Worm (Caenorhabditis elegans) whole organism, L3 larva: ENCODE results near the gene tpk-1.

Experiments
- R02D3.7 ChIP-seq: fragments of 150-350 bp; optimal IDR thresholded peaks from 2 replicates; lab custom pipeline; 2014; ENCODE audit warnings: missing biosample characterization, missing genetic modification characterization
- ZK546.5 ChIP-seq: sonication (generic microtip); optimal IDR thresholded peaks from 2 replicates; lab custom pipeline; 2017; ENCODE audit warnings: missing biosample characterization, missing genetic modification characterization
- aly-2 ChIP-seq: fragments of 150-350 bp; optimal IDR thresholded peaks from 2 replicates; lab custom pipeline; 2014; ENCODE audit warnings: missing biosample characterization, missing genetic modification characterization
- ceh-28 ChIP-seq: fragments of 150-350 bp; optimal IDR thresholded peaks from 2 replicates; lab custom pipeline; 2014; ENCODE audit warnings: missing biosample characterization, missing genetic modification reagents, missing genetic modification characterization
- ceh-82 ChIP-seq: fragments of 150-350 bp; optimal IDR thresholded peaks from 2 replicates; lab custom pipeline; 2014; ENCODE audit warnings: missing biosample characterization, missing genetic modification characterization
- ceh-9 ChIP-seq: sonication (generic microtip); optimal IDR thresholded peaks from 2 replicates; lab custom pipeline; 2018; ENCODE audit warnings: missing biosample characterization, missing genetic modification characterization
- daf-12 ChIP-seq: fragments of 150-350 bp; optimal IDR thresholded peaks from 2 replicates; lab custom pipeline; 2014; ENCODE audit warnings: missing biosample characterization, missing genetic modification reagents, missing genetic modification characterization
- egl-27 ChIP-seq: sonication (generic microtip); optimal IDR thresholded peaks from 4 replicates; lab custom pipeline; 2017; ENCODE audit warnings: missing biosample characterization, missing genetic modification reagents, missing genetic modification characterization
- egl-5 ChIP-seq: fragments of 150-350 bp; optimal IDR thresholded peaks from 2 replicates; lab custom pipeline; 2017; ENCODE audit warnings: missing biosample characterization, missing genetic modification reagents, missing genetic modification characterization, inconsistent platforms
- elt-1 ChIP-seq: fragments of 150-350 bp; optimal IDR thresholded peaks from 2 replicates; lab custom pipeline; 2014; ENCODE audit warnings: missing biosample characterization, missing genetic modification characterization
- elt-2 ChIP-seq: sonication (generic microtip); optimal IDR thresholded peaks from 2 replicates; lab custom pipeline; 2016; ENCODE audit warnings: missing genetic modification reagents, mild to moderate bottlenecking, missing genetic modification characterization, missing compliant biosample characterization
- fkh-10 ChIP-seq: sonication (generic microtip); optimal IDR thresholded peaks from 2 replicates; lab custom pipeline; 2017; ENCODE audit warnings: missing biosample characterization, missing genetic modification reagents, missing genetic modification characterization
- fkh-2 ChIP-seq: fragments of 150-350 bp; optimal IDR thresholded peaks from 2 replicates; lab custom pipeline; 2014; ENCODE audit warnings: missing biosample characterization, missing genetic modification reagents, missing genetic modification characterization
- fos-1 ChIP-seq: fragments of 150-350 bp; optimal IDR thresholded peaks from 2 replicates; lab custom pipeline; 2014; ENCODE audit warnings: missing biosample characterization, missing genetic modification characterization
- jun-1 ChIP-seq: fragments of 150-350 bp; optimal IDR thresholded peaks from 2 replicates; lab custom pipeline; 2014; ENCODE audit warnings: missing biosample characterization, missing genetic modification reagents, missing genetic modification characterization
- lin-15B ChIP-seq: fragments of 150-350 bp; optimal IDR thresholded peaks from 2 replicates; lab custom pipeline; 2014; ENCODE audit warnings: missing biosample characterization, missing genetic modification characterization
- lin-39 ChIP-seq: fragments of 150-350 bp; optimal IDR thresholded peaks from 2 replicates; lab custom pipeline; 2018; ENCODE audit warnings: missing biosample characterization, missing genetic modification reagents, missing genetic modification characterization
- lsy-12 ChIP-seq: sonication (generic microtip); optimal IDR thresholded peaks from 2 replicates; lab custom pipeline; 2016; ENCODE audit warnings: mild to moderate bottlenecking, missing genetic modification characterization, missing compliant biosample characterization
- mml-1 ChIP-seq: fragments of 150-350 bp; sonication (generic microtip); optimal IDR thresholded peaks from 3 replicates; lab custom pipeline; 2014; ENCODE audit warnings: missing biosample characterization, missing genetic modification characterization
- nfya-1 ChIP-seq: sonication (generic microtip); optimal IDR thresholded peaks from 2 replicates; lab custom pipeline; 2017; ENCODE audit warnings: missing genetic modification characterization, mild to moderate bottlenecking, missing compliant biosample characterization, antibody characterized with exemption, moderate library complexity; ENCODE audit not compliant: insufficient read depth
- nhr-12 ChIP-seq: fragments of 150-350 bp; optimal IDR thresholded peaks from 2 replicates; lab custom pipeline; 2014; ENCODE audit warnings: missing biosample characterization, missing genetic modification characterization
- nhr-23 ChIP-seq: fragments of 150-350 bp; optimal IDR thresholded peaks from 2 replicates; lab custom pipeline; 2014; ENCODE audit warnings: missing biosample characterization, missing genetic modification reagents, missing genetic modification characterization
- nhr-25 ChIP-seq: sonication (generic microtip); optimal IDR thresholded peaks from 2 replicates; lab custom pipeline; 2017; ENCODE audit warnings: missing biosample characterization, missing genetic modification characterization
- nhr-28 ChIP-seq: fragments of 150-350 bp; optimal IDR thresholded peaks from 2 replicates; lab custom pipeline; 2014; ENCODE audit warnings: missing biosample characterization, missing genetic modification characterization
- nhr-43 ChIP-seq: sonication (generic microtip); optimal IDR thresholded peaks from 2 replicates; lab custom pipeline; 2016; ENCODE audit warnings: mild to moderate bottlenecking, missing genetic modification characterization, missing compliant biosample characterization; ENCODE audit not compliant: poor library complexity, severe bottlenecking
- nhr-76 ChIP-seq: fragments of 150-350 bp; sonication (generic microtip); optimal IDR thresholded peaks from 5 replicates; lab custom pipeline; 2014; ENCODE audit warnings: missing biosample characterization, missing genetic modification characterization
- nhr-77 ChIP-seq: fragments of 150-350 bp; optimal IDR thresholded peaks from 2 replicates; lab custom pipeline; 2014; ENCODE audit warnings: missing biosample characterization, missing genetic modification characterization
- snpc-4 ChIP-seq: fragments of 150-350 bp; optimal IDR thresholded peaks from 2 replicates; lab custom pipeline; 2014; ENCODE audit warnings: missing biosample characterization, missing genetic modification characterization
- tbx-2 ChIP-seq: sonication (generic microtip); optimal IDR thresholded peaks from 2 replicates; lab custom pipeline; 2016; ENCODE audit warnings: mild to moderate bottlenecking, missing genetic modification characterization, missing compliant biosample characterization
- unc-39 ChIP-seq: sonication (generic microtip); optimal IDR thresholded peaks from 4 replicates; lab custom pipeline; 2017; ENCODE audit warnings: missing biosample characterization, missing genetic modification characterization
- unc-62 ChIP-seq: fragments of 150-350 bp; sonication (generic microtip); optimal IDR thresholded peaks from 4 replicates; lab custom pipeline; 2014; ENCODE audit warnings: missing biosample characterization, missing genetic modification reagents, missing genetic modification characterization
- zag-1 ChIP-seq: fragments of 150-350 bp; optimal IDR thresholded peaks from 2 replicates; lab custom pipeline; 2014; ENCODE audit warnings: missing biosample characterization, missing genetic modification characterization
- ztf-11 ChIP-seq: fragments of 150-350 bp; optimal IDR thresholded peaks from 2 replicates; lab custom pipeline; 2014; ENCODE audit warnings: missing biosample characterization, missing genetic modification characterization
- ztf-4 ChIP-seq: fragments of 150-350 bp; optimal IDR thresholded peaks from 2 replicates; lab custom pipeline; 2014; ENCODE audit warnings: missing biosample characterization, missing genetic modification characterization

tpk-1 gene

ce11 chrIII:8960664-8961063, 48.7 kb downstream of the tpk-1 start, which contains the start of gene ZK643.6:
Gene ZK643.6 (minus strand): TSS chrIII:8960764.
- no peak for TF ChIP-seq aly-2 (tag; lab: Kevin White, UChicago)
- no peak for TF ChIP-seq mml-1 (tag; lab: Kevin White, UChicago)
- TF ChIP-seq ceh-28 (tag; lab: Kevin White, UChicago): no peak
- no peak for TF ChIP-seq fkh-2 (tag; lab: Kevin White, UChicago)
- no peak for TF ChIP-seq fkh-10 (GFP tag; lab: Kevin White, UChicago)
- TF ChIP-seq ztf-4 (tag; lab: Kevin White, UChicago): no peak
- TF ChIP-seq egl-27 (tag; lab: Kevin White, UChicago): no peak
- TF ChIP-seq nhr-43: no peak
- TF ChIP-seq snpc-4 (tag; lab: Kevin White, UChicago): no peak
- no peak for TF ChIP-seq nhr-23
- no peak for TF ChIP-seq ztf-11 (tag; lab: Kevin White, UChicago)
- no peak for TF ChIP-seq tbx-2 (tag; lab: Kevin White, UChicago)
- no peak for TF ChIP-seq ceh-9 (tag; lab: Kevin White, UChicago)
- no peak for TF ChIP-seq lin-15B (tag; lab: Kevin White, UChicago)
- TF ChIP-seq elt-1 (tag; lab: Kevin White, UChicago): no peak
- no peak for TF ChIP-seq nhr-28 (tag; lab: Kevin White, UChicago)
- TF ChIP-seq nhr-77 (tag; lab: Kevin White, UChicago): no peak
- no peak for TF ChIP-seq egl-5
- no peak for TF ChIP-seq fos-1 (tag; lab: Kevin White, UChicago)
- TF ChIP-seq unc-39 (tag; lab: Kevin White, UChicago): no peak

ce11 chrIII:8961993-8962392, 50.0 kb downstream of the tpk-1 start, which contains the start of gene grl-25:
Gene grl-25 (plus strand): TSS chrIII:8962293.
- TF ChIP-seq zag-1 (tag; lab: Kevin White, UChicago): no peak
- no peak for TF ChIP-seq snpc-4 (tag; lab: Kevin White, UChicago)
- no peak for TF ChIP-seq ztf-11 (tag; lab: Kevin White, UChicago)
- no peak for TF ChIP-seq daf-12 (tag; lab: Kevin White, UChicago)
- no peak for TF ChIP-seq egl-27 (tag; lab: Kevin White, UChicago)
- no peak for TF ChIP-seq mml-1 (tag; lab: Kevin White, UChicago)
- no peak for TF ChIP-seq nhr-43
- no peak for TF ChIP-seq unc-39 (tag; lab: Kevin White, UChicago)
- no peak for TF ChIP-seq R02D3.7 (tag; lab: Kevin White, UChicago)
- no peak for TF ChIP-seq ceh-9 (tag; lab: Kevin White, UChicago)
- no peak for TF ChIP-seq fkh-2 (tag; lab: Kevin White, UChicago)
- no peak for TF ChIP-seq ZK546.5
- no peak for TF ChIP-seq fos-1 (tag; lab: Kevin White, UChicago)

ce11 chrIII:8962475-8962874, 50.5 kb downstream of the tpk-1 start:
- TF ChIP-seq elt-1 (tag; lab: Kevin White, UChicago) (no peak), fkh-2 (tag; lab: Kevin White, UChicago) (no peak), fkh-10 (GFP tag; lab: Kevin White, UChicago) (no peak), R02D3.7 (tag; lab: Kevin White, UChicago) (no peak), ceh-82 (tag; lab: Kevin White, UChicago) (no peak), ztf-4 (tag; lab: Kevin White, UChicago) (no peak), nhr-43 (no peak), unc-62 (no peak), lin-39 (tag; lab: Kevin White, UChicago) (no peak), nhr-76 (tag; lab: Kevin White, UChicago) (no peak), nfya-1 (tag; lab: Kevin White, UChicago) (no peak), nhr-12 (tag; lab: Kevin White, UChicago) (no peak), tbx-2 (tag; lab: Kevin White, UChicago) (no peak), egl-5 (no peak), elt-2 (tag; lab: Kevin White, UChicago) (no peak), jun-1 (no peak), fos-1 (tag; lab: Kevin White, UChicago) (no peak), nhr-25 (no peak), lsy-12 (no peak)
- TF ChIP-seq, all 47 proteins: peak for 0
